Worm (Caenorhabditis elegans) whole organism, mixed stage, embryonic: ENCODE measurements around the gene urm-1.

Source experiments
- ceh-83 ChIP-seq: fragments of 200-800 bp; sonication (Bioruptor generic); optimal IDR thresholded peaks from 2 replicates; lab custom pipeline; 2018; ENCODE audit warnings: mild to moderate bottlenecking, missing genetic modification characterization, missing compliant biosample characterization
- elt-3 ChIP-seq: fragments of 150-350 bp; optimal IDR thresholded peaks from 2 replicates; lab custom pipeline; 2014; ENCODE audit warnings: missing biosample characterization, missing genetic modification characterization
- mls-2 ChIP-seq: sonication (generic microtip); optimal IDR thresholded peaks from 2 replicates; lab custom pipeline; 2016; ENCODE audit warnings: mild to moderate bottlenecking, missing genetic modification characterization, moderate library complexity, missing compliant biosample characterization
- nhr-237 ChIP-seq: fragments of 150-350 bp; optimal IDR thresholded peaks from 2 replicates; lab custom pipeline; 2014; ENCODE audit warnings: missing biosample characterization, missing genetic modification characterization
- snpc-4 ChIP-seq: fragments of 150-350 bp; optimal IDR thresholded peaks from 2 replicates; lab custom pipeline; 2014; ENCODE audit warnings: missing biosample characterization, missing genetic modification characterization
- unc-62 ChIP-seq: fragments of 150-350 bp; optimal IDR thresholded peaks from 2 replicates; lab custom pipeline; 2014; ENCODE audit warnings: missing biosample characterization, missing genetic modification reagents, missing genetic modification characterization

DNA sequence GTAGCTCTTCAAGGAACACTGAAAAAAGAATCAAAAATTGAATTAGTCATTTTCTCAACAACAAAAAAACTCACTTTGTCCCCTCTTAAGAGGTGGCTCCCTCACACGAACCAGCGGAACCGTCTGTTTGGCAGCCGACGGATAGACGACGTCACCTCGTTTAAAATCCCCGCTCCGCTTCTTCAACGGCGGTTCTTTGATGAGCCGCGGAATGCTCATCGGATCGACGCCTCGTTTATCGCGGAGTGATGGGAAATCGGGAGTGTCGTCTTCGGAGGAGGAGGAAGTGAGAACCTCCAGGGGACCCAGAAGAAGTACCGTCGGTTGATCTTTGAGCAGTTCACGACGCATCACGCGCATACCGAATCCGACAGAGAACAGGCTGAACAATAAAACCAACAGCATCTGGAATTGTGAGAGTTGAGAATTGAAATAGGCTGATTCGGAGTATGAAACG lies 33.5 kb downstream of the urm-1 start, which contains the start of gene nlp-68:
- TF ChIP-seq nhr-237 = no peak
- no peak for TF ChIP-seq mls-2
- no peak for TF ChIP-seq snpc-4
- no peak for TF ChIP-seq unc-62 (GFP tag; lab: Kevin White, UChicago)
- no peak for TF ChIP-seq ceh-83
- no peak for TF ChIP-seq elt-3
